Worm (Caenorhabditis elegans) whole organism, young adult: ENCODE measurements around the gene cox-6B.

ENCODE experiments used
- B0261.1 ChIP-seq: sonication (generic microtip); optimal IDR thresholded peaks from 2 replicates; lab custom pipeline; 2016; ENCODE audit warnings: mild to moderate bottlenecking, missing genetic modification characterization, moderate library complexity, missing compliant biosample characterization
- D2030.7 ChIP-seq: fragments of 200-800 bp; sonication (Bioruptor generic); IDR thresholded peaks from 2 replicates; pipeline ENCODE4 v1.3.6; 2022; ENCODE audit warnings: missing genetic modification reagents, missing genetic modification characterization, missing compliant biosample characterization
- F10E7.11 ChIP-seq: sonication (generic microtip); optimal IDR thresholded peaks from 2 replicates; lab custom pipeline; 2017; ENCODE audit warnings: mild to moderate bottlenecking, missing genetic modification characterization, moderate library complexity, missing compliant biosample characterization
- F22D6.2 ChIP-seq: sonication (generic microtip); optimal IDR thresholded peaks from 2 replicates; lab custom pipeline; 2016; ENCODE audit warnings: mild to moderate bottlenecking, missing genetic modification characterization, missing compliant biosample characterization
- F33H1.4 ChIP-seq: fragments of 200-800 bp; sonication (Bioruptor generic); IDR thresholded peaks from 2 replicates; pipeline ENCODE4 v1.3.6; 2022; ENCODE audit warnings: missing genetic modification reagents, missing genetic modification characterization, missing compliant biosample characterization
- F39B2.1 ChIP-seq: fragments of 200-800 bp; sonication (Bioruptor generic); IDR thresholded peaks from 2 replicates; pipeline ENCODE4 v1.3.6; 2022; ENCODE audit warnings: missing genetic modification reagents, missing genetic modification characterization, missing compliant biosample characterization
- F49E8.2 ChIP-seq: sonication (generic microtip); optimal IDR thresholded peaks from 3 replicates; lab custom pipeline; 2017; ENCODE audit warnings: missing genetic modification characterization, mild to moderate bottlenecking, missing compliant biosample characterization, antibody characterized with exemption, moderate library complexity; ENCODE audit not compliant: insufficient read depth
- F57C9.4 ChIP-seq: sonication (generic microtip); optimal IDR thresholded peaks from 2 replicates; lab custom pipeline; 2017; ENCODE audit warnings: mild to moderate bottlenecking, missing genetic modification characterization, missing compliant biosample characterization
- T07F8.4 ChIP-seq: sonication (generic microtip); optimal IDR thresholded peaks from 2 replicates; lab custom pipeline; 2016; ENCODE audit warnings: mild to moderate bottlenecking, missing genetic modification characterization, moderate library complexity, missing compliant biosample characterization
- Y95B8A.8 ChIP-seq: fragments of 200-800 bp; sonication (Bioruptor generic); IDR thresholded peaks from 2 replicates; pipeline ENCODE4 v1.3.6; 2022; ENCODE audit warnings: missing genetic modification reagents, missing genetic modification characterization, missing compliant biosample characterization
- attf-3 ChIP-seq: fragments of 200-800 bp; sonication (Bioruptor generic); conservative IDR thresholded peaks from 2 replicates; pipeline ENCODE4 v1.3.6; 2022; ENCODE audit warnings: missing genetic modification reagents, missing genetic modification characterization, missing compliant biosample characterization
- attf-5 ChIP-seq: fragments of 200-800 bp; sonication (Bioruptor generic); optimal IDR thresholded peaks from 2 replicates; lab custom pipeline; 2018; ENCODE audit warnings: mild to moderate bottlenecking, missing genetic modification characterization, missing compliant biosample characterization
- attf-6 ChIP-seq: fragments of 200-800 bp; sonication (Bioruptor generic); IDR thresholded peaks from 2 replicates; pipeline ENCODE4 v1.3.6; 2022; ENCODE audit warnings: missing genetic modification reagents, missing genetic modification characterization, missing compliant biosample characterization
- bed-1 ChIP-seq: fragments of 200-800 bp; sonication (Bioruptor generic); IDR thresholded peaks from 2 replicates; pipeline ENCODE4 v1.3.6; 2022; ENCODE audit warnings: missing genetic modification reagents, missing genetic modification characterization, missing compliant biosample characterization
- cebp-1 ChIP-seq, 2 experiments: fragments of 200-800 bp in 1 of 2; sonication (Bioruptor generic) in 1 of 2; sonication (generic microtip) in 1 of 2; IDR thresholded peaks in 1 of 2; optimal IDR thresholded peaks in 1 of 2; 2 replicates each; pipeline versions ENCODE4 v1.3.6 to Lab custom; 2017 to 2022; ENCODE audit warnings: missing compliant biosample characterization in 2 of 2, missing genetic modification characterization in 2 of 2, mild to moderate bottlenecking in 1 of 2, missing genetic modification reagents in 1 of 2, moderate library complexity in 1 of 2
- ceh-58 ChIP-seq: fragments of 200-800 bp; sonication (Bioruptor generic); IDR thresholded peaks from 2 replicates; pipeline ENCODE4 v1.3.6; 2022; ENCODE audit warnings: missing genetic modification characterization, missing compliant biosample characterization
- ceh-91 ChIP-seq: fragments of 200-800 bp; sonication (Bioruptor generic); IDR thresholded peaks from 2 replicates; pipeline ENCODE4 v1.3.6; 2022; ENCODE audit warnings: missing genetic modification reagents, missing genetic modification characterization, missing compliant biosample characterization
- die-1 ChIP-seq: sonication (generic microtip); optimal IDR thresholded peaks from 2 replicates; lab custom pipeline; 2016; ENCODE audit warnings: missing genotype, mild to moderate bottlenecking, missing genetic modification characterization, missing compliant biosample characterization
- dox-1 ChIP-seq: fragments of 200-800 bp; sonication (Bioruptor generic); IDR thresholded peaks from 2 replicates; pipeline ENCODE4 v1.3.6; 2022; ENCODE audit warnings: missing genetic modification reagents, missing genetic modification characterization, missing compliant biosample characterization
- ekl-4 ChIP-seq: fragments of 200-800 bp; sonication (Bioruptor generic); IDR thresholded peaks from 2 replicates; pipeline ENCODE4 v1.3.6; 2022; ENCODE audit warnings: missing genetic modification reagents, missing genetic modification characterization, missing compliant biosample characterization
- gei-17 ChIP-seq: fragments of 200-800 bp; sonication (Bioruptor generic); optimal IDR thresholded peaks from 2 replicates; lab custom pipeline; 2018; ENCODE audit warnings: mild to moderate bottlenecking, missing genetic modification characterization, missing compliant biosample characterization
- him-1 ChIP-seq: sonication (generic microtip); optimal IDR thresholded peaks from 2 replicates; lab custom pipeline; 2016; ENCODE audit warnings: missing genotype, missing genetic modification reagents, missing genetic modification characterization, missing compliant biosample characterization
- hrde-1 ChIP-seq: sonication (generic microtip); optimal IDR thresholded peaks from 2 replicates; lab custom pipeline; 2016; ENCODE audit warnings: missing genetic modification characterization, mild to moderate bottlenecking, missing compliant biosample characterization, moderate library complexity, missing genotype, missing genetic modification reagents, borderline replicate concordance
- lin-35 ChIP-seq, 3 experiments: fragments of 150-350 bp in 2 of 3; sonication (generic microtip) in 1 of 3; optimal IDR thresholded peaks; 2 replicates each; lab custom pipeline; 2014 to 2018; ENCODE audit warnings: missing biosample characterization in 3 of 3, missing genetic modification characterization in 3 of 3, missing genetic modification reagents in 3 of 3
- lin-54 ChIP-seq: fragments of 200-800 bp; sonication (Bioruptor generic); optimal IDR thresholded peaks from 2 replicates; lab custom pipeline; 2018; ENCODE audit warnings: mild to moderate bottlenecking, missing genetic modification characterization, missing compliant biosample characterization
- lsl-1 ChIP-seq: fragments of 200-800 bp; sonication (Bioruptor generic); optimal IDR thresholded peaks from 2 replicates; lab custom pipeline; 2018; ENCODE audit warnings: mild to moderate bottlenecking, missing genetic modification characterization, moderate library complexity, missing compliant biosample characterization
- madf-6 ChIP-seq: fragments of 200-800 bp; sonication (Bioruptor generic); IDR thresholded peaks from 2 replicates; pipeline ENCODE4 v1.3.6; 2022; ENCODE audit warnings: missing genetic modification reagents, missing genetic modification characterization, missing compliant biosample characterization
- madf-8 ChIP-seq: fragments of 200-800 bp; sonication (Bioruptor generic); conservative IDR thresholded peaks from 2 replicates; pipeline ENCODE4 v1.3.6; 2022; ENCODE audit warnings: missing genetic modification reagents, missing genetic modification characterization, missing compliant biosample characterization
- mcd-1 ChIP-seq: fragments of 200-800 bp; sonication (Bioruptor generic); IDR thresholded peaks from 2 replicates; pipeline ENCODE4 v1.3.6; 2022; ENCODE audit warnings: missing genetic modification reagents, missing genetic modification characterization, missing compliant biosample characterization
- nhr-90 ChIP-seq: sonication (generic microtip); optimal IDR thresholded peaks from 2 replicates; lab custom pipeline; 2016; ENCODE audit warnings: missing genotype, mild to moderate bottlenecking, missing genetic modification characterization, missing compliant biosample characterization
- pbrm-1 ChIP-seq: fragments of 200-800 bp; sonication (Bioruptor generic); IDR thresholded peaks from 2 replicates; pipeline ENCODE4 v1.3.6; 2022; ENCODE audit warnings: missing genetic modification reagents, missing genetic modification characterization, missing compliant biosample characterization
- repo-1 ChIP-seq: sonication (generic microtip); optimal IDR thresholded peaks from 2 replicates; lab custom pipeline; 2017; ENCODE audit warnings: mild to moderate bottlenecking, missing genetic modification characterization, missing compliant biosample characterization
- rpc-1 ChIP-seq, 2 experiments: fragments of 150-350 bp in 1 of 2; sonication (generic microtip) in 1 of 2; optimal IDR thresholded peaks; 2 replicates each; lab custom pipeline; 2014 to 2018; ENCODE audit warnings: missing biosample characterization in 1 of 2, missing genetic modification characterization in 1 of 2, missing genetic modification reagents in 1 of 2, missing genotype in 1 of 2
- snpc-1.3 ChIP-seq: sonication (generic microtip); optimal IDR thresholded peaks from 2 replicates; lab custom pipeline; 2017; ENCODE audit warnings: missing genetic modification characterization, mild to moderate bottlenecking, missing compliant biosample characterization, antibody characterized with exemption, moderate library complexity, missing genotype, missing genetic modification reagents; ENCODE audit not compliant: insufficient read depth
- snpc-4 ChIP-seq, 5 experiments: fragments of 150-350 bp in 1 of 5; sonication (generic microtip) in 4 of 5; optimal IDR thresholded peaks; 2 replicates each; lab custom pipeline; 2014 to 2018; ENCODE audit warnings: missing genetic modification characterization in 5 of 5, missing biosample characterization in 3 of 5, antibody characterized with exemption in 2 of 5, mild to moderate bottlenecking in 2 of 5, missing compliant biosample characterization in 2 of 5, missing genotype in 2 of 5, moderate library complexity in 2 of 5, missing genetic modification reagents in 1 of 5
- tbp1 ChIP-seq: fragments of 200-800 bp; sonication (Bioruptor generic); optimal IDR thresholded peaks from 2 replicates; lab custom pipeline; 2018; ENCODE audit warnings: mild to moderate bottlenecking, missing genetic modification characterization, missing compliant biosample characterization
- ztf-18 ChIP-seq: sonication (generic microtip); optimal IDR thresholded peaks from 2 replicates; lab custom pipeline; 2016; ENCODE audit warnings: missing genotype, mild to moderate bottlenecking, missing genetic modification characterization, missing compliant biosample characterization
- ztf-25 ChIP-seq: fragments of 200-800 bp; sonication (Bioruptor generic); IDR thresholded peaks from 2 replicates; pipeline ENCODE4 v1.3.6; 2022; ENCODE audit warnings: missing genetic modification reagents, missing genetic modification characterization, missing compliant biosample characterization

The cox-6B gene

DNA sequence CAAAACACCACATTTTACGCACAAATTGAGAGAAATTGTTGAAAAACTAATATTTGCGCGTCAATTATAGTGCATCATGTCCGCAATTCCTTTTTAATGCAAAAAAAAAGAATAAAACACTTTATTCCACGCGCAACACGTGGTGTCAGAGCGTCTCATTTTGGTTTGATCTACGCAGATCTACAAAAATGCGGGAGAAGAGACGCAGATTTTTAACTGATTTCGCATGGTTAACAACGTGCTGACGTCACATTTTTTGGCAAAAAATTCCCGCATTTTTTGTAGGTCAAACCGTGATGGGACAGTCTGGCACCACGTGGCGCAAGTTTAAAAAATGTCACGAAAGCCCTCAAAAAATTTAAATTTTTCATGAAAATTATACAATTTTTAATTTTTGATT, 10.7 kb downstream of the cox-6B start:
- no peak for TF ChIP-seq ekl-4
- peak; percentile 58 for TF ChIP-seq madf-6 (GFP tag; lab: Robert Waterston, UW)
- no peak for TF ChIP-seq snpc-4 (GFP tag; optimal IDR thresholded peaks at IDR 0.05; lab: Kevin White, UChicago)
- TF ChIP-seq snpc-4 (tag; optimal IDR thresholded peaks at IDR 0.05; lab: Kevin White, UChicago) = no peak
- TF ChIP-seq pbrm-1 (GFP tag; lab: Robert Waterston, UW) = no peak
- no peak for TF ChIP-seq die-1

DNA sequence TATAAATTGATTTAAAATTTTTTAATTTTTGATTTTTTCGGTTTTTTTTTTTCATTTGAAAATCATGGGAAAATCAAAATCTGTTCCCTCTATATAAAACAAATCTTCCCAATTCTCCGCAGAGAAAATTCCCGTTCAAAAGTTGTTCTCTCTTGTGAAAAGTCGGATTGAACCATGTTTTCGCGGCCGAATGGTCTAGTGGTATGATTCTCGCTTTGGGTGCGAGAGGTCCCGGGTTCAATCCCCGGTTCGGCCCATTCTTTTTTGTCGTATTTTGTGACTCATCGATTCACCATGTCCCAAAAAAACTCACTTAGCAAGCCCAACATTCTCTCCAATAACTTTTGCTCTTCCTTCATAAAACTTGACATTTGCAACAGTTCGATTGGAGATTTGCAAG, 12.1 kb downstream of the cox-6B start:
- TF ChIP-seq die-1 (peak; percentile 66), ztf-25 (GFP tag; lab: Robert Waterston, UW) (0 out of 2 replicates have a peak, but pooled peaks have one; percentile 64), madf-6 (GFP tag; lab: Robert Waterston, UW) (peak; percentile 38; the same call in 1 of the 2 replicates), F33H1.4 (GFP tag; lab: Robert Waterston, UW) (peak; percentile 30; the same call in 1 of the 2 replicates), snpc-1.3 (tag; lab: Kevin White, UChicago) (peak; percentile 52), B0261.1 (tag; lab: Kevin White, UChicago) (peak; percentile 73), ztf-18 (tag; lab: Kevin White, UChicago) (peak; percentile 66), attf-6 (GFP tag; lab: Robert Waterston, UW) (no peak), Y95B8A.8 (GFP tag; lab: Robert Waterston, UW) (no peak), attf-3 (GFP tag; lab: Robert Waterston, UW) (no peak), rpc-1 (optimal IDR thresholded peaks at IDR 0.05; lab: Kevin White, UChicago) (peak; percentile 64), rpc-1 (tag; optimal IDR thresholded peaks at IDR 0.05; lab: Kevin White, UChicago) (peak; percentile 85), nhr-90 (tag; lab: Kevin White, UChicago) (peak; percentile 56), F10E7.11 (tag; lab: Kevin White, UChicago) (no peak), D2030.7 (GFP tag; lab: Robert Waterston, UW) (peak; percentile 48), tbp1 (GFP tag; lab: Kevin White, UChicago) (peak; percentile 88), ceh-58 (no peak), dox-1 (0 out of 2 replicates have a peak, but pooled peaks have one; percentile 34), attf-5 (GFP tag; lab: Kevin White, UChicago) (no peak), repo-1 (tag; lab: Kevin White, UChicago) (no peak), bed-1 (no peak), mcd-1 (GFP tag; lab: Robert Waterston, UW) (no peak), T07F8.4 (tag; lab: Kevin White, UChicago) (peak; percentile 23), hrde-1 (no peak), cebp-1 (GFP tag; IDR thresholded peaks at IDR 0.05; lab: Robert Waterston, UW) (no peak), cebp-1 (tag; optimal IDR thresholded peaks at IDR 0.05; lab: Kevin White, UChicago) (no peak), F22D6.2 (tag; lab: Kevin White, UChicago) (no peak), snpc-4 (GFP tag; optimal IDR thresholded peaks at IDR 0.05; lab: Kevin White, UChicago) (no peak), snpc-4 (tag; optimal IDR thresholded peaks at IDR 0.05; lab: Kevin White, UChicago) (no peak), madf-8 (no peak), him-1 (tag; lab: Kevin White, UChicago) (peak; percentile 62), ceh-91 (no peak), F39B2.1 (GFP tag; lab: Robert Waterston, UW) (no peak), F57C9.4 (tag; lab: Kevin White, UChicago) (no peak), lsl-1 (peak; percentile 43), gei-17 (GFP tag; lab: Kevin White, UChicago) (no peak), lin-54 (GFP tag; lab: Kevin White, UChicago) (peak; percentile 1), lin-35 (GFP tag; optimal IDR thresholded peaks at IDR 0.05; lab: Kevin White, UChicago) (no peak), F49E8.2 (tag; lab: Kevin White, UChicago) (no peak)
